In the genomic region with DNA sequence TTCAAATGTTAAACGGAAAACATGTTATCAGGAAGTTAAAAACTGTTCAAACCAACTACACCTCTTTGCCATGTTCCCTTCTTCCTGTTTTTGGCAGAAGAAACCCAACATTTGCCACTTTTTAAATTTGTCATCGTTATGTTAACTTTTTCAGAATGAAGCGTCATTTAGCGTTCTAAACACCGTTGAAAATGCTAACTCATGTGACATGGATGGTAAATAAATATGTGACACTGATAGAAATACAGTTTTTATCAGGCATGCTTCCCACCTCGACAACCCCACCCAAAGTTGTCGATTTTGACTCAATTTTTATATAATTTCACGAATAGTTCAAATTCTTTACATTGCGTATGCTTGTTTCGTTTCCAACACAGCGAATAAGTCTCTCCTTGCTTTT, we compare ENCODE assay signal across 5 worm cellular contexts.
TF ChIP-seq lines count a peak whose summit lies in the region.

No protein-coding gene starts in this region.

TF ChIP-seq in whole organism, L1 larva, 84 proteins besides CTCF, POLR2A, EP300 and RAD21:
- TF ChIP-seq elt-2 (tag; optimal IDR thresholded peaks at IDR 0.05; lab: Kevin White, UChicago) (peak; percentile 68), lin-35 (GFP tag; optimal IDR thresholded peaks at IDR 0.05; lab: Kevin White, UChicago) (peak in 1 of 2 experiments; percentile 33), blmp-1 (tag; optimal IDR thresholded peaks at IDR 0.05; lab: Kevin White, UChicago) (no peak), nhr-20 (tag; optimal IDR thresholded peaks at IDR 0.05; lab: Kevin White, UChicago) (peak; percentile 18), ceh-88 (GFP tag; IDR thresholded peaks at IDR 0.05; lab: Robert Waterston, UW) (no peak)
TF ChIP-seq in whole organism, L1 larva: peak in this region for 3.

TF ChIP-seq in whole organism, L2 larva, 48 proteins besides CTCF, POLR2A, EP300 and RAD21:
- TF ChIP-seq F13H6.1 (tag; optimal IDR thresholded peaks at IDR 0.05; lab: Kevin White, UChicago) (peak; percentile 14), ama-1 (optimal IDR thresholded peaks at IDR 0.05; lab: Kevin White, UChicago) (peak; percentile 21), snpc-4 (tag; optimal IDR thresholded peaks at IDR 0.05; lab: Kevin White, UChicago) (no peak), nhr-237 (tag; optimal IDR thresholded peaks at IDR 0.05; lab: Kevin White, UChicago) (no peak), unc-55 (GFP tag; optimal IDR thresholded peaks at IDR 0.05; lab: Kevin White, UChicago) (no peak), sma-9 (GFP tag; optimal IDR thresholded peaks at IDR 0.05; lab: Kevin White, UChicago) (peak; percentile 51), sma-9 (tag; optimal IDR thresholded peaks at IDR 0.05; lab: Kevin White, UChicago) (no peak), crh-2 (tag; optimal IDR thresholded peaks at IDR 0.05; lab: Kevin White, UChicago) (peak; percentile 11), fos-1 (tag; optimal IDR thresholded peaks at IDR 0.05; lab: Kevin White, UChicago) (peak; percentile 87)

TF ChIP-seq in whole organism, L3 larva, 47 proteins besides CTCF, POLR2A, EP300 and RAD21:
- peak; percentile 57 for TF ChIP-seq pha-4 (tag; optimal IDR thresholded peaks at IDR 0.05; lab: Kevin White, UChicago)
- TF ChIP-seq eor-1 (tag; optimal IDR thresholded peaks at IDR 0.05; lab: Kevin White, UChicago): no peak
- peak; percentile 6 for TF ChIP-seq jun-1 (tag; optimal IDR thresholded peaks at IDR 0.05; lab: Kevin White, UChicago)
- TF ChIP-seq elt-2 (tag; optimal IDR thresholded peaks at IDR 0.05; lab: Kevin White, UChicago): peak; percentile 74
- TF ChIP-seq pqm-1 (tag; optimal IDR thresholded peaks at IDR 0.05; lab: Kevin White, UChicago): peak; percentile 87
- TF ChIP-seq lin-39 (tag; optimal IDR thresholded peaks at IDR 0.05; lab: Kevin White, UChicago): no peak
- TF ChIP-seq ama-1 (optimal IDR thresholded peaks at IDR 0.05; lab: Kevin White, UChicago): peak; percentile 13
- TF ChIP-seq lsy-12 (tag; optimal IDR thresholded peaks at IDR 0.05; lab: Kevin White, UChicago): peak; percentile 31
TF ChIP-seq in whole organism, L3 larva: peak in this region for 6.

TF ChIP-seq in whole organism, L4 larva, 104 proteins besides CTCF, POLR2A, EP300 and RAD21 (continues in another document):
- TF ChIP-seq aha-1 (tag; lab: Kevin White, UChicago): no peak
- peak; percentile 70 for TF ChIP-seq hlh-11 (tag; optimal IDR thresholded peaks at IDR 0.05; lab: Kevin White, UChicago)
- TF ChIP-seq hif-1 (tag; optimal IDR thresholded peaks at IDR 0.05; lab: Kevin White, UChicago): no peak
- TF ChIP-seq T26A8.4 (GFP tag; IDR thresholded peaks at IDR 0.05; lab: Robert Waterston, UW): no peak
- TF ChIP-seq nhr-102 (tag; optimal IDR thresholded peaks at IDR 0.05; lab: Kevin White, UChicago): no peak
- TF ChIP-seq zfp-3 (GFP tag; conservative IDR thresholded peaks at IDR 0.05; lab: Robert Waterston, UW): no peak
- peak; percentile 63 for TF ChIP-seq dmd-6 (GFP tag; IDR thresholded peaks at IDR 0.05; lab: Robert Waterston, UW)
- 0 out of 4 replicates have a peak, but pooled peaks of 1 of the 2 experiments have one; percentile 30 for TF ChIP-seq madf-5 (GFP tag; IDR thresholded peaks at IDR 0.05; lab: Robert Waterston, UW)
- TF ChIP-seq F44E2.7 (GFP tag; IDR thresholded peaks at IDR 0.05; lab: Robert Waterston, UW): no peak
- no peak for TF ChIP-seq F49E8.2 (tag; optimal IDR thresholded peaks at IDR 0.05; lab: Kevin White, UChicago; ENCODE audit: borderline replicate concordance)
- TF ChIP-seq mdl-1 (tag; optimal IDR thresholded peaks at IDR 0.05; lab: Kevin White, UChicago): peak in 1 of 2 experiments; percentile 7
- no peak for TF ChIP-seq ceh-32 (tag; optimal IDR thresholded peaks at IDR 0.05; lab: Kevin White, UChicago; ENCODE audit: poor library complexity)
- no peak for TF ChIP-seq unc-130 (GFP tag; optimal IDR thresholded peaks at IDR 0.05; lab: Kevin White, UChicago)
- no peak for TF ChIP-seq lin-39 (tag; optimal IDR thresholded peaks at IDR 0.05; lab: Kevin White, UChicago)
- TF ChIP-seq T20F7.1 (GFP tag; optimal IDR thresholded peaks at IDR 0.05; lab: Kevin White, UChicago): no peak
- TF ChIP-seq mep-1 (tag; optimal IDR thresholded peaks at IDR 0.05; lab: Kevin White, UChicago): peak; percentile 30
- TF ChIP-seq ceh-20 (GFP tag; IDR thresholded peaks at IDR 0.05; lab: Robert Waterston, UW): no peak
- peak; percentile 29 for TF ChIP-seq nhr-77 (tag; optimal IDR thresholded peaks at IDR 0.05; lab: Kevin White, UChicago)
- TF ChIP-seq lsy-2 (tag; optimal IDR thresholded peaks at IDR 0.05; lab: Kevin White, UChicago): no peak
- no peak for TF ChIP-seq nhr-48 (tag; optimal IDR thresholded peaks at IDR 0.05; lab: Kevin White, UChicago)
- peak; percentile 70 for TF ChIP-seq pqm-1 (tag; optimal IDR thresholded peaks at IDR 0.05; lab: Kevin White, UChicago)
- no peak for TF ChIP-seq aly-2 (tag; optimal IDR thresholded peaks at IDR 0.05; lab: Kevin White, UChicago)
- TF ChIP-seq daf-12 (tag; optimal IDR thresholded peaks at IDR 0.05; lab: Kevin White, UChicago): no peak
- TF ChIP-seq daf-8 (GFP tag; IDR thresholded peaks at IDR 0.05; lab: Robert Waterston, UW): no peak
- TF ChIP-seq rbr-2 (tag; optimal IDR thresholded peaks at IDR 0.05; lab: Kevin White, UChicago): no peak
- TF ChIP-seq nhr-28 (tag; optimal IDR thresholded peaks at IDR 0.05; lab: Kevin White, UChicago): peak; percentile 73
- TF ChIP-seq nhr-25 (tag; optimal IDR thresholded peaks at IDR 0.05; lab: Kevin White, UChicago; ENCODE audit: borderline replicate concordance, insufficient read depth): no peak
- TF ChIP-seq nhr-10 (tag; optimal IDR thresholded peaks at IDR 0.05; lab: Kevin White, UChicago): no peak
- no peak for TF ChIP-seq nhr-237 (tag; optimal IDR thresholded peaks at IDR 0.05; lab: Kevin White, UChicago)
- no peak for TF ChIP-seq unc-39 (tag; optimal IDR thresholded peaks at IDR 0.05; lab: Kevin White, UChicago)
- TF ChIP-seq set-16 (GFP tag; IDR thresholded peaks at IDR 0.05; lab: Robert Waterston, UW): no peak
- no peak for TF ChIP-seq nhr-76 (tag; optimal IDR thresholded peaks at IDR 0.05; lab: Kevin White, UChicago)
- no peak for TF ChIP-seq ZK546.5 (tag; optimal IDR thresholded peaks at IDR 0.05; lab: Kevin White, UChicago)
- no peak for TF ChIP-seq lir-3 (tag; optimal IDR thresholded peaks at IDR 0.05; lab: Kevin White, UChicago)

TF ChIP-seq in whole organism, young adult, 124 proteins besides CTCF, POLR2A, EP300 and RAD21:
- peak; percentile 79 for TF ChIP-seq nhr-80 (tag; optimal IDR thresholded peaks at IDR 0.05; lab: Kevin White, UChicago)
- no peak for TF ChIP-seq cebp-1 (GFP tag; IDR thresholded peaks at IDR 0.05; lab: Robert Waterston, UW)
- TF ChIP-seq cebp-1 (tag; optimal IDR thresholded peaks at IDR 0.05; lab: Kevin White, UChicago): peak; percentile 25
- peak; percentile 20 for TF ChIP-seq ets-4 (GFP tag; optimal IDR thresholded peaks at IDR 0.05; lab: Kevin White, UChicago)
- TF ChIP-seq egl-44 (GFP tag; IDR thresholded peaks at IDR 0.05; lab: Robert Waterston, UW): 0 out of 2 replicates have a peak, but pooled peaks have one; percentile 21
- no peak for TF ChIP-seq let-526 (GFP tag; IDR thresholded peaks at IDR 0.05; lab: Robert Waterston, UW)
- 0 out of 2 replicates have a peak, but pooled peaks have one; percentile 26 for TF ChIP-seq dox-1 (GFP tag; IDR thresholded peaks at IDR 0.05; lab: Robert Waterston, UW)
- TF ChIP-seq lir-1 (GFP tag; conservative IDR thresholded peaks at IDR 0.05; lab: Robert Waterston, UW): no peak
